Worm (Caenorhabditis elegans): ENCODE data around the gene Y43F8C.16.

DNA sequence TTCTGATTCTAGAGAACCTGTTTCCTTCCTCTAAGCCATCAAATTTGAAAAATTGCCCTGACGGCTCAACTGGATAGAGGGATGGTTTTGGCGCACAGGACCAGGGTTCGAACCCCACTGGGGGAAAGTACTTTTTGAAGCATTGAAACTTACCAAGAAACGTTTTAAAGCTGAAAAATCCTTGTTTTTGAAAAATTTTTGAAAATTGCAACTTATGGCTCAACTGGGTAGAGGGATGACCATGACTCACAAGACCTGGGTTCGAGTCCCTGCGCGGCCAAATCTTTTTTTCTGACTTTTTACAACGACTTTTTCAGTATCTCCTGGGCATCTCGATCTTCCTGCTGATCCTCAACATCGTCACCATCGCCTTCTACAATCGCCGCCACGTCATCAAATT is 44.5 kb downstream of the Y43F8C.16 start:
- no peak for TF ChIP-seq let-526 (GFP tag; IDR thresholded peaks at IDR 0.05)
- no peak for TF ChIP-seq egl-44 (GFP tag; IDR thresholded peaks at IDR 0.05)
- TF ChIP-seq snpc-1.1 (tag; optimal IDR thresholded peaks at IDR 0.05; ENCODE audit: insufficient read depth), result no peak
- TF ChIP-seq zim-3 (tag; optimal IDR thresholded peaks at IDR 0.05), result no peak
- no peak for TF ChIP-seq ets-4 (GFP tag; optimal IDR thresholded peaks at IDR 0.05)
- no peak for TF ChIP-seq xnd-1 (tag; optimal IDR thresholded peaks at IDR 0.05)
- no peak for TF ChIP-seq rec-8 (tag; optimal IDR thresholded peaks at IDR 0.05)
- no peak for TF ChIP-seq snpc-4 (GFP tag; optimal IDR thresholded peaks at IDR 0.05)
- TF ChIP-seq snpc-4 (tag; optimal IDR thresholded peaks at IDR 0.05), result no peak
